Worm (Caenorhabditis elegans): Measurements from ENCODE around the gene srh-229.

DNA sequence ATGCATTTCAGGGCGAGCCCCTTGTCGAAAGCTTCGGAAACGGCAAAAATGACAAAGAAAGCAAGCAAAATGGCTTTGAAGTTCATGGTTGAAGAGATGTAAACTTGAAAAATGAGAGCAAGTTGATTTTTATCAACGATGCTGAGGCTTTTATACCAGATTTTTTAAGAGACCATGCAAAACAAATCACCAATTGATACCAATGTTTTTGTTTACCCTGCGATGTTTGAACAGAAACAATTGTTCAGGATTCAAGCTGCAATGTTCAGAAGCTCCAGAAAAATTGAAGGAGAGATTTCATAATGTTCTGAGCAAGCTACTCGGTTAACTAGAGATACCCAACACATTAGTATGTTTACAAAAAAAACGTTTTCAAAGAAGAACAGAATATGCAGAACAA lies 18.1 kb upstream of the srh-229 start, which contains the start of gene C54F6.15:
- TF ChIP-seq unc-39 (tag; optimal IDR thresholded peaks at IDR 0.05), result no peak
- no peak for TF ChIP-seq nhr-43 (tag; optimal IDR thresholded peaks at IDR 0.05; ENCODE audit: poor library complexity, severe bottlenecking)
- TF ChIP-seq daf-12 (tag; optimal IDR thresholded peaks at IDR 0.05), result no peak
- TF ChIP-seq skn-1 (tag; optimal IDR thresholded peaks at IDR 0.05), result no peak
- TF ChIP-seq nhr-67 (tag; optimal IDR thresholded peaks at IDR 0.05), result no peak
